Fruit fly (Drosophila melanogaster) whole organism, embryonic: Measurements from ENCODE around the gene Jon99Ciii.

Experiments used
- Aef1 ChIP-seq: fragments of 200-800 bp; sonication (Bioruptor generic); IDR thresholded peaks from 3 replicates; pipeline ENCODE4 v1.3.6; 2022; ENCODE audit warnings: missing biosample characterization, missing genetic modification characterization
- Blimp-1 ChIP-seq: fragments of 200-800 bp; sonication (Bioruptor generic); optimal IDR thresholded peaks from 3 replicates; lab custom pipeline; 2018; ENCODE audit warnings: missing biosample characterization, missing genetic modification characterization, mild to moderate bottlenecking, moderate library complexity, missing genetic modification reagents
- BtbVII ChIP-seq: fragments of 200-800 bp; sonication (Bioruptor generic); optimal IDR thresholded peaks from 3 replicates; lab custom pipeline; 2017; ENCODE audit warnings: missing biosample characterization, mild to moderate bottlenecking, missing genetic modification characterization
- CG1024 ChIP-seq: fragments of 200-800 bp; sonication (Bioruptor generic); IDR thresholded peaks from 2 replicates; pipeline ENCODE4 v1.3.6; 2022; ENCODE audit warnings: missing biosample characterization, missing genetic modification characterization
- CG11723 ChIP-seq: fragments of 200-800 bp; sonication (Bioruptor generic); optimal IDR thresholded peaks from 2 replicates; lab custom pipeline; 2017; ENCODE audit warnings: missing biosample characterization, mild to moderate bottlenecking, missing genetic modification characterization
- CG15696 ChIP-seq: fragments of 200-800 bp; sonication (Bioruptor generic); optimal IDR thresholded peaks from 2 replicates; lab custom pipeline; 2019; ENCODE audit warnings: missing biosample characterization, mild to moderate bottlenecking, missing genetic modification characterization, moderate library complexity
- CG1647 ChIP-seq: fragments of 200-800 bp; sonication (Bioruptor generic); optimal IDR thresholded peaks from 3 replicates; lab custom pipeline; 2016; ENCODE audit warnings: missing biosample characterization, missing genetic modification characterization
- CG4707 ChIP-seq: fragments of 200-800 bp; sonication (Bioruptor generic); optimal IDR thresholded peaks from 2 replicates; lab custom pipeline; 2018; ENCODE audit warnings: missing biosample characterization, mild to moderate bottlenecking, missing genetic modification characterization, moderate library complexity
- CG6791 ChIP-seq: fragments of 200-800 bp; sonication (Bioruptor generic); IDR thresholded peaks from 3 replicates; pipeline ENCODE4 v1.3.6; 2022; ENCODE audit warnings: missing biosample characterization, missing genetic modification characterization; ENCODE audit not compliant: partially characterized antibody
- CG7745 ChIP-seq: fragments of 200-800 bp; sonication (Bioruptor generic); optimal IDR thresholded peaks from 2 replicates; lab custom pipeline; 2018; ENCODE audit warnings: missing biosample characterization, mild to moderate bottlenecking, missing genetic modification characterization, moderate library complexity
- CG7786 ChIP-seq: fragments of 200-800 bp; sonication (Bioruptor generic); optimal IDR thresholded peaks from 2 replicates; lab custom pipeline; 2016; ENCODE audit warnings: missing biosample characterization, missing genetic modification characterization
- CG7928 ChIP-seq: fragments of 200-800 bp; sonication (Bioruptor generic); optimal IDR thresholded peaks from 2 replicates; lab custom pipeline; 2017; ENCODE audit warnings: missing biosample characterization, mild to moderate bottlenecking, missing genetic modification characterization
- CG8281 ChIP-seq: fragments of 200-800 bp; sonication (Bioruptor generic); optimal IDR thresholded peaks from 2 replicates; lab custom pipeline; 2018; ENCODE audit warnings: missing biosample characterization, mild to moderate bottlenecking, missing genetic modification characterization, moderate library complexity
- CrebB ChIP-seq: fragments of 200-800 bp; sonication (Bioruptor generic); optimal IDR thresholded peaks from 3 replicates; lab custom pipeline; 2018; ENCODE audit warnings: missing biosample characterization, mild to moderate bottlenecking, missing genetic modification characterization
- Eip74EF ChIP-seq, 2 experiments: fragments of 200-800 bp in 1 of 2; fragments of >200 bp in 1 of 2; sonication (Bioruptor generic) in 1 of 2; optimal IDR thresholded peaks; 2 replicates each; lab custom pipeline; 2017 to 2019; ENCODE audit warnings: missing biosample characterization in 2 of 2, missing genetic modification characterization in 2 of 2, mild to moderate bottlenecking in 1 of 2, moderate library complexity in 1 of 2
- Fer3 ChIP-seq: fragments of 200-800 bp; sonication (Bioruptor generic); optimal IDR thresholded peaks from 2 replicates; lab custom pipeline; 2018; ENCODE audit warnings: missing biosample characterization, mild to moderate bottlenecking, missing genetic modification characterization, moderate library complexity
- GATAe ChIP-seq: fragments of 200-800 bp; sonication (Bioruptor generic); conservative IDR thresholded peaks from 2 replicates; pipeline ENCODE4 v1.3.6; 2022; ENCODE audit warnings: missing biosample characterization, missing genetic modification characterization
- Hand ChIP-seq: fragments of 200-800 bp; sonication (Bioruptor generic); optimal IDR thresholded peaks from 2 replicates; lab custom pipeline; 2017; ENCODE audit warnings: mild to moderate bottlenecking, missing biosample characterization, missing genetic modification reagents, missing genetic modification characterization
- HmgZ ChIP-seq: fragments of 200-800 bp; sonication (Bioruptor generic); optimal IDR thresholded peaks from 2 replicates; lab custom pipeline; 2018; ENCODE audit warnings: missing biosample characterization, mild to moderate bottlenecking, missing genetic modification characterization
- Kr ChIP-seq: fragments of 200-800 bp; sonication (Bioruptor generic); optimal IDR thresholded peaks from 2 replicates; lab custom pipeline; 2017; ENCODE audit warnings: missing biosample characterization, mild to moderate bottlenecking, missing genetic modification characterization
- Mad ChIP-seq: fragments of 200-800 bp; sonication (Bioruptor generic); optimal IDR thresholded peaks from 2 replicates; lab custom pipeline; 2016; ENCODE audit warnings: missing biosample characterization, missing genetic modification characterization
- Max ChIP-seq: fragments of 200-800 bp; sonication (Bioruptor generic); optimal IDR thresholded peaks from 2 replicates; lab custom pipeline; 2016; ENCODE audit warnings: missing biosample characterization, mild to moderate bottlenecking, missing genetic modification characterization
- Mes4 ChIP-seq: fragments of 200-800 bp; sonication (Bioruptor generic); optimal IDR thresholded peaks from 2 replicates; lab custom pipeline; 2016; ENCODE audit warnings: missing biosample characterization, missing genetic modification characterization
- NC2α ChIP-seq: fragments of 200-800 bp; sonication (Bioruptor generic); optimal IDR thresholded peaks from 2 replicates; lab custom pipeline; 2016; ENCODE audit warnings: missing biosample characterization, missing genetic modification characterization
- Oaz ChIP-seq: fragments of 200-800 bp; sonication (Bioruptor generic); IDR thresholded peaks from 2 replicates; pipeline ENCODE4 v1.3.6; 2022; ENCODE audit warnings: missing biosample characterization, missing genetic modification characterization
- Rx ChIP-seq: fragments of 200-800 bp; sonication (Bioruptor generic); IDR thresholded peaks from 2 replicates; pipeline ENCODE4 v1.3.6; 2022; ENCODE audit warnings: missing biosample characterization, missing genetic modification characterization
- Sry-β ChIP-seq: fragments of 200-800 bp; sonication (Bioruptor generic); optimal IDR thresholded peaks from 2 replicates; lab custom pipeline; 2018; ENCODE audit warnings: missing biosample characterization, mild to moderate bottlenecking, missing genetic modification characterization, moderate library complexity
- ab ChIP-seq: fragments of 200-800 bp; sonication (Bioruptor generic); optimal IDR thresholded peaks from 2 replicates; lab custom pipeline; 2016; ENCODE audit warnings: missing biosample characterization, missing genetic modification characterization
- cas ChIP-seq: fragments of 200-800 bp; sonication (Bioruptor generic); IDR thresholded peaks from 2 replicates; pipeline ENCODE4 v1.3.6; 2022; ENCODE audit warnings: missing biosample characterization, missing genetic modification characterization
- dpn ChIP-seq, 2 experiments: fragments of 200-800 bp; sonication (Bioruptor generic); optimal IDR thresholded peaks; 3 replicates each; lab custom pipeline; 2016; ENCODE audit warnings: missing biosample characterization in 2 of 2, missing genetic modification characterization in 2 of 2
- fd64A ChIP-seq: fragments of 200-800 bp; sonication (Bioruptor generic); optimal IDR thresholded peaks from 3 replicates; lab custom pipeline; 2018; ENCODE audit warnings: missing biosample characterization, mild to moderate bottlenecking, missing genetic modification characterization
- gcm2 ChIP-seq: fragments of 200-800 bp; sonication (Bioruptor generic); optimal IDR thresholded peaks from 2 replicates; lab custom pipeline; 2016; ENCODE audit warnings: missing biosample characterization, missing genetic modification characterization
- gfzf ChIP-seq: fragments of 200-800 bp; sonication (Bioruptor generic); optimal IDR thresholded peaks from 2 replicates; lab custom pipeline; 2016; ENCODE audit warnings: missing biosample characterization, mild to moderate bottlenecking, missing genetic modification characterization, moderate library complexity
- grau ChIP-seq: fragments of 200-800 bp; optimal IDR thresholded peaks from 3 replicates; lab custom pipeline; 2019; ENCODE audit warnings: missing biosample characterization, mild to moderate bottlenecking, missing genetic modification characterization, moderate library complexity
- gsb-n ChIP-seq: fragments of 200-800 bp; sonication (Bioruptor generic); optimal IDR thresholded peaks from 3 replicates; lab custom pipeline; 2018; ENCODE audit warnings: missing biosample characterization, mild to moderate bottlenecking, missing genetic modification characterization
- h ChIP-seq: fragments of >200 bp; optimal IDR thresholded peaks from 2 replicates; lab custom pipeline; 2017
- hb ChIP-seq: fragments of 200-800 bp; sonication (Bioruptor generic); IDR thresholded peaks from 3 replicates; pipeline ENCODE4 v1.3.6; 2022; ENCODE audit warnings: missing biosample characterization, missing genetic modification characterization; ENCODE audit not compliant: partially characterized antibody
- hbn ChIP-seq: fragments of 200-800 bp; sonication (Bioruptor generic); IDR thresholded peaks from 2 replicates; pipeline ENCODE4 v1.3.6; 2022; ENCODE audit warnings: missing biosample characterization, missing genetic modification characterization; ENCODE audit not compliant: partially characterized antibody
- jigr1 ChIP-seq: fragments of 200-800 bp; sonication (Bioruptor generic); IDR thresholded peaks from 3 replicates; pipeline ENCODE4 v1.3.6; 2022; ENCODE audit warnings: missing biosample characterization, missing genetic modification characterization
- luna ChIP-seq: fragments of 200-800 bp; sonication (Bioruptor generic); optimal IDR thresholded peaks from 2 replicates; lab custom pipeline; 2016; ENCODE audit warnings: missing biosample characterization, missing genetic modification characterization
- mirr ChIP-seq: fragments of 200-800 bp; sonication (Bioruptor generic); optimal IDR thresholded peaks from 3 replicates; lab custom pipeline; 2018; ENCODE audit warnings: missing biosample characterization, mild to moderate bottlenecking, missing genetic modification characterization
- nom ChIP-seq: fragments of 200-800 bp; sonication (Bioruptor generic); optimal IDR thresholded peaks from 2 replicates; lab custom pipeline; 2017; ENCODE audit warnings: missing biosample characterization, missing genetic modification characterization, mild to moderate bottlenecking, moderate library complexity, missing genetic modification reagents
- otp ChIP-seq: fragments of 200-800 bp; sonication (Bioruptor generic); IDR thresholded peaks from 3 replicates; pipeline ENCODE4, ENCODE4 v1.3.6; 2022; ENCODE audit warnings: missing biosample characterization, missing genetic modification characterization
- p53 ChIP-seq: fragments of 200-800 bp; sonication (Bioruptor generic); optimal IDR thresholded peaks from 2 replicates; lab custom pipeline; 2016; ENCODE audit warnings: missing biosample characterization, missing genetic modification characterization
- pb ChIP-seq: fragments of 200-800 bp; sonication (Bioruptor generic); optimal IDR thresholded peaks from 3 replicates; lab custom pipeline; 2016; ENCODE audit warnings: missing biosample characterization, missing genetic modification characterization
- pnt ChIP-seq: fragments of 200-800 bp; sonication (Bioruptor generic); optimal IDR thresholded peaks from 3 replicates; lab custom pipeline; 2016; ENCODE audit warnings: missing biosample characterization, missing genetic modification characterization
- salm ChIP-seq: fragments of 200-800 bp; sonication (Bioruptor generic); optimal IDR thresholded peaks from 2 replicates; lab custom pipeline; 2018; ENCODE audit warnings: missing biosample characterization, mild to moderate bottlenecking, missing genetic modification characterization
- schlank ChIP-seq: fragments of 200-800 bp; sonication (Bioruptor generic); optimal IDR thresholded peaks from 2 replicates; lab custom pipeline; 2018; ENCODE audit warnings: missing biosample characterization, mild to moderate bottlenecking, missing genetic modification characterization
- sens ChIP-seq: fragments of 200-800 bp; sonication (Bioruptor generic); peaks from one replicate; lab custom pipeline; 2016; ENCODE audit warnings: missing biosample characterization, missing genetic modification characterization
- seq ChIP-seq: fragments of 200-800 bp; sonication (Bioruptor generic); IDR thresholded peaks from 2 replicates; pipeline ENCODE4 v1.3.6; 2022; ENCODE audit warnings: missing biosample characterization, missing genetic modification characterization
- so ChIP-seq: fragments of 200-800 bp; sonication (Bioruptor generic); IDR thresholded peaks from 3 replicates; pipeline ENCODE4 v1.3.6; 2022; ENCODE audit warnings: missing biosample characterization, missing genetic modification characterization
- tin ChIP-seq: fragments of 200-800 bp; sonication (Bioruptor generic); optimal IDR thresholded peaks from 3 replicates; lab custom pipeline; 2016; ENCODE audit warnings: missing biosample characterization, missing genetic modification characterization

Jon99Ciii gene

DNA sequence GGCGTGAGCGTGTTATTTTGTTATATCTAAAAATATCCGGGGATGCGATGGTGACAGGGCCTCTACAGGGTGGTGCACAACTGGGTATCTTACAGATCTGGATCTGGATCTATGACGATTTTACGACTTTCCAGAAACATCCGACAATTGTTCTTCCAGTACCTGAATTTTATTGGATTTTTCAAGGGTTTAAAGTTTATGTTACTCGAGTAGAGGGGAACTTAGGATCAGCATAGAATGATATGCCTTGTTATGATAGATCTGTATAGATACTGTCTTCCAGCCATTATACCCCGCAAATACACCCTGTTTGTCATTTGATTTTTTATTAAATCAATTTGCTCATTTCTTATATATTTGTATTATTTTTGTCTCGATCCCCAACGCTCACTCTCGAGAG, 27.6 kb upstream of the Jon99Ciii start (continued):
- TF ChIP-seq CG11723 (GFP tag; lab: Kevin White, UChicago) (peak; percentile 24), gsb-n (no peak), Blimp-1 (GFP tag; lab: Kevin White, UChicago) (peak; percentile 36), Fer3 (tag; lab: Kevin White, UChicago) (peak; percentile 58), Sry-β (GFP tag; lab: Kevin White, UChicago) (no peak), grau (tag; lab: Kevin White, UChicago) (peak; percentile 79), seq (peak; percentile 57; the same call in 1 of the 2 replicates), sens (peak; percentile 84), gfzf (no peak), CG7745 (tag; lab: Kevin White, UChicago) (no peak), Mes4 (GFP tag; lab: Kevin White, UChicago) (no peak), dpn (GFP tag; optimal IDR thresholded peaks at IDR 0.05; lab: Kevin White, UChicago) (peak; percentile 60 to 64), gcm2 (GFP tag; lab: Kevin White, UChicago) (no peak), salm (peak; percentile 48), CG4707 (GFP tag; lab: Kevin White, UChicago) (no peak), fd64A (no peak), ab (GFP tag; lab: Kevin White, UChicago) (no peak), schlank (tag; lab: Kevin White, UChicago) (peak; percentile 18), CG1647 (GFP tag; lab: Kevin White, UChicago) (no peak), Oaz (GFP tag; lab: Robert Waterston, UW) (0 out of 2 replicates have a peak, but pooled peaks have one; percentile 22), Eip74EF (GFP tag; optimal IDR thresholded peaks at IDR 0.05; lab: Kevin White, UChicago) (peak in 1 of 2 experiments; percentile 51), hbn (GFP tag; lab: Robert Waterston, UW) (no peak), pnt (peak; percentile 32), so (peak; percentile 72), CG8281 (tag; lab: Kevin White, UChicago) (peak; percentile 18), CG1024 (GFP tag; lab: Robert Waterston, UW) (no peak), Hand (no peak), Max (GFP tag; lab: Kevin White, UChicago) (peak; percentile 2), h (lab: Kevin White, UChicago) (no peak), CG7786 (GFP tag; lab: Kevin White, UChicago) (peak; percentile 33), nom (GFP tag; lab: Kevin White, UChicago) (no peak), CrebB (tag; lab: Kevin White, UChicago) (no peak), pb (peak; percentile 20), GATAe (GFP tag; lab: Robert Waterston, UW) (no peak), BtbVII (GFP tag; lab: Kevin White, UChicago) (peak; percentile 58), p53 (GFP tag; lab: Kevin White, UChicago) (no peak), NC2α (GFP tag; lab: Kevin White, UChicago) (no peak), luna (GFP tag; lab: Kevin White, UChicago) (no peak), otp (no peak), mirr (GFP tag; lab: Kevin White, UChicago) (peak; percentile 14), tin (GFP tag; lab: Kevin White, UChicago) (peak; percentile 11), cas (GFP tag; lab: Robert Waterston, UW) (no peak), Kr (GFP tag; lab: Kevin White, UChicago) (no peak), Rx (no peak), CG6791 (GFP tag; lab: Robert Waterston, UW) (no peak), jigr1 (no peak), CG7928 (GFP tag; lab: Kevin White, UChicago) (no peak), Aef1 (peak; percentile 61), CG15696 (tag; lab: Kevin White, UChicago) (peak; percentile 16), hb (GFP tag; lab: Robert Waterston, UW) (no peak), HmgZ (peak; percentile 23), Mad (no peak)
